Worm (Caenorhabditis elegans): ENCODE results near the gene T16G1.7.

DNA sequence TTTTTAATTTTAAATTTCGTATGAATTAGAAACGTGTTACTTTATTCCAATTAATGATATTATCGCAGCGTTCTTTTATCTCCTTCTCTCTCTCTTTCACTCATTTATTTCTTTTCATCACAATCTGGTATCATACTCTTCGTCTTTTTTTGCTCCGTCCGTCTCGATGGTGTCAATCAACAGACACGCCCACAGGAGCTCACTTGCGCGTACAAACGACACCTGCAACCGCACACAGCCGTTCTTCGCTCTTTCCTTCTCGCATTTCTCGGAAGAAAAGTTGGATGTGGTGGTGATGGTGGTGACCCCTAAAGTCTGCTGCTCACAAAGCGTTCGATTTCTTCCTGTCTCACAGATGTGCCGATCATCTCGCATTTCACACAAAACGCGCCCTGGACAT, 26.3 kb downstream of the T16G1.7 start:
- TF ChIP-seq zag-1 (tag; optimal IDR thresholded peaks at IDR 0.05) (no peak), mdl-1 (tag; optimal IDR thresholded peaks at IDR 0.05) (no peak), nhr-25 (tag; optimal IDR thresholded peaks at IDR 0.05) (no peak), elt-2 (tag; optimal IDR thresholded peaks at IDR 0.05) (no peak), fos-1 (tag; optimal IDR thresholded peaks at IDR 0.05) (no peak), nhr-237 (tag; optimal IDR thresholded peaks at IDR 0.05) (no peak)

All from whole organism, L3 larva.